Worm (Caenorhabditis elegans) whole organism, L4 larva: ENCODE measurements around the gene sqst-2.

Experiments
- ZK546.5 ChIP-seq, 2 experiments: sonication (generic microtip); optimal IDR thresholded peaks; 2 replicates each; lab custom pipeline; 2017; ENCODE audit warnings: missing biosample characterization in 2 of 2, missing genetic modification characterization in 2 of 2
- ces-1 ChIP-seq: fragments of 150-350 bp; sonication (generic microtip); optimal IDR thresholded peaks from 4 replicates; lab custom pipeline; 2014; ENCODE audit warnings: missing biosample characterization, missing genetic modification reagents, missing genetic modification characterization
- fos-1 ChIP-seq: fragments of 150-350 bp; optimal IDR thresholded peaks from 2 replicates; lab custom pipeline; 2014; ENCODE audit warnings: missing biosample characterization, missing genetic modification characterization
- nhr-10 ChIP-seq: fragments of 150-350 bp; optimal IDR thresholded peaks from 2 replicates; lab custom pipeline; 2014; ENCODE audit warnings: missing biosample characterization, missing genetic modification characterization
- pha-4 ChIP-seq, 2 experiments: fragments of 150-350 bp in 1 of 2; fragments of 200-800 bp in 1 of 2; sonication (Bioruptor generic) in 1 of 2; IDR thresholded peaks in 1 of 2; optimal IDR thresholded peaks in 1 of 2; 2 replicates each; pipeline versions ENCODE4 v1.3.6 to Lab custom; 2014 to 2022; ENCODE audit warnings: missing genetic modification characterization in 2 of 2, missing genetic modification reagents in 2 of 2, missing biosample characterization in 1 of 2, missing compliant biosample characterization in 1 of 2
- unc-130 ChIP-seq: sonication (generic microtip); optimal IDR thresholded peaks from 2 replicates; lab custom pipeline; 2016; ENCODE audit warnings: missing genetic modification reagents, missing genetic modification characterization, missing compliant biosample characterization
- unc-62 ChIP-seq, 3 experiments: fragments of 150-350 bp in 1 of 3; sonication (generic microtip); optimal IDR thresholded peaks in 2 of 3; peaks in 1 of 3; 1 replicate in 1 of 3; 2 replicates in 2 of 3; lab custom pipeline; 2014 to 2017; ENCODE audit warnings: missing biosample characterization in 3 of 3, missing genetic modification characterization in 3 of 3, missing genetic modification reagents in 3 of 3, missing genotype in 1 of 3
- ztf-11 ChIP-seq: fragments of 150-350 bp; optimal IDR thresholded peaks from 2 replicates; lab custom pipeline; 2014; ENCODE audit warnings: missing biosample characterization, missing genetic modification characterization

- no peak for TF ChIP-seq unc-62 (GFP tag; optimal IDR thresholded peaks at IDR 0.05 in 1 of 2; lab: Kevin White, UChicago)
- TF ChIP-seq unc-62 (tag; optimal IDR thresholded peaks at IDR 0.05; lab: Kevin White, UChicago), result no peak
- no peak for TF ChIP-seq ZK546.5 (tag; optimal IDR thresholded peaks at IDR 0.05; lab: Kevin White, UChicago)
- no peak for TF ChIP-seq unc-130 (GFP tag; lab: Kevin White, UChicago)
- no peak for TF ChIP-seq ces-1 (GFP tag; lab: Kevin White, UChicago)
- no peak for TF ChIP-seq nhr-10
- TF ChIP-seq pha-4 (GFP tag; IDR thresholded peaks at IDR 0.05; lab: Robert Waterston, UW), result no peak
- no peak for TF ChIP-seq pha-4 (tag; optimal IDR thresholded peaks at IDR 0.05; lab: Kevin White, UChicago)
- no peak for TF ChIP-seq fos-1 (tag; lab: Kevin White, UChicago)
- TF ChIP-seq ztf-11 (tag; lab: Kevin White, UChicago), result no peak
Measured at ce11 chrIV:7313397-7313910, 15.3 kb downstream of the sqst-2 start, which contains the start of gene rps-8.
